Fruit fly (Drosophila melanogaster) S2 (cell line): ENCODE data around the gene Prx2.

Experiments
- CG8478 ChIP-seq: fragments of >200 bp; optimal IDR thresholded peaks from 2 replicates; lab custom pipeline; 2018
- CTCF ChIP-seq, 2 experiments: fragments of >200 bp; optimal IDR thresholded peaks; 2 replicates each; lab custom pipeline; 2018

DNA sequence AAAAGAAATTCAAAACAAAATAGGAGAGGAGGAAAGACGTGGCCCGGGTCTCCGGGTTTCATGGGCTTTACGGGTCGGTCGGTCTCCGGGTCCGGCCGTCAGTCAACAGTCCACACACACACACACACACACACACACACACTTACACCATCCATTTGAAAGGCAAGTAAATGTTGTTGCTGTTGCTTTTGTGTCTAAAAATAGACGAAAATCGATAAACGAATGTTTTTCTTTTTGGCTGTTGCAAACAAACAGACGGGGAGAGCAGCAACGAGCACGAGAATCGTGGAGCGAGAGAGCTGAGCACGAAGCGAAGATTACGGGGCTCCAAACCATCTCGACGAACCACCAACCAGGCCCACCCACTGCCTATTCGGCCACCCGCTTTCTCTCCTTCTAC lies 49.4 kb upstream of the Prx2 start:
- no peak for TF ChIP-seq CTCF (optimal IDR thresholded peaks at IDR 0.05; lab: Kevin White, UChicago)
- TF ChIP-seq CG8478 (lab: Kevin White, UChicago): no peak
